Worm (Caenorhabditis elegans): Measurements from ENCODE around the gene mboa-6.

mboa-6 gene

ce11 chrIII:1982597-1983244 lies 21.0 kb upstream of the mboa-6 start, which contains the start of gene srd-66:
TSS of gene srd-66 (minus strand) at chrIII:1982647.
- TF ChIP-seq aly-2 (tag; optimal IDR thresholded peaks at IDR 0.05) (no peak), blmp-1 (tag; optimal IDR thresholded peaks at IDR 0.05; ENCODE audit: insufficient read depth) (no peak), ztf-11 (tag; optimal IDR thresholded peaks at IDR 0.05) (no peak), unc-62 (GFP tag; optimal IDR thresholded peaks at IDR 0.05) (no peak), nhr-11 (tag; optimal IDR thresholded peaks at IDR 0.05) (no peak), snpc-4 (tag; optimal IDR thresholded peaks at IDR 0.05) (no peak), dmd-4 (tag; optimal IDR thresholded peaks at IDR 0.05) (no peak), sma-3 (GFP tag; optimal IDR thresholded peaks at IDR 0.05) (no peak), crh-2 (tag; optimal IDR thresholded peaks at IDR 0.05) (no peak), gmeb-1 (tag; optimal IDR thresholded peaks at IDR 0.05) (no peak), nhr-237 (tag; optimal IDR thresholded peaks at IDR 0.05) (no peak), skn-1 (tag; optimal IDR thresholded peaks at IDR 0.05) (no peak), lin-13 (GFP tag; optimal IDR thresholded peaks at IDR 0.05) (no peak), egl-27 (tag; optimal IDR thresholded peaks at IDR 0.05) (no peak), Y55F3AM.14 (GFP tag; optimal IDR thresholded peaks at IDR 0.05) (no peak), nhr-25 (tag; optimal IDR thresholded peaks at IDR 0.05) (no peak), sem-4 (tag; optimal IDR thresholded peaks at IDR 0.05) (no peak), lin-11 (tag; optimal IDR thresholded peaks at IDR 0.05) (no peak)

- no peak for TF ChIP-seq nhr-6 (tag; optimal IDR thresholded peaks at IDR 0.05)
- TF ChIP-seq unc-62 (GFP tag; optimal IDR thresholded peaks at IDR 0.05) = no peak
- no peak for TF ChIP-seq mbf-1 (tag; optimal IDR thresholded peaks at IDR 0.05)
- TF ChIP-seq mdl-1 (tag; optimal IDR thresholded peaks at IDR 0.05) = no peak
- TF ChIP-seq nhr-25 (tag; optimal IDR thresholded peaks at IDR 0.05) = no peak
- no peak for TF ChIP-seq nhr-21 (tag; optimal IDR thresholded peaks at IDR 0.05)
These were observed 19.7 kb upstream of the mboa-6 start for ce11 chrIII:1981467-1981866.

ce11 chrIII:1977424-1977823 lies 15.7 kb upstream of the mboa-6 start:
- TF ChIP-seq lin-39 (tag; optimal IDR thresholded peaks at IDR 0.05) (no peak), C34F6.9 (tag; optimal IDR thresholded peaks at IDR 0.05) (no peak), blmp-1 (tag; optimal IDR thresholded peaks at IDR 0.05; ENCODE audit: insufficient read depth) (no peak)

- TF ChIP-seq lin-39 (tag; optimal IDR thresholded peaks at IDR 0.05) (no peak), aly-2 (tag; optimal IDR thresholded peaks at IDR 0.05) (no peak), lin-13 (GFP tag; optimal IDR thresholded peaks at IDR 0.05) (no peak), nhr-129 (tag; optimal IDR thresholded peaks at IDR 0.05) (no peak), unc-62 (GFP tag; optimal IDR thresholded peaks at IDR 0.05) (no peak), ztf-4 (tag; optimal IDR thresholded peaks at IDR 0.05) (no peak), lin-11 (tag; optimal IDR thresholded peaks at IDR 0.05) (no peak), sma-3 (GFP tag; optimal IDR thresholded peaks at IDR 0.05) (no peak)
These were observed 14.9 kb upstream of the mboa-6 start, which contains the start of gene R155.3 for ce11 chrIII:1976642-1977041. TSS of gene R155.3 (minus strand) at chrIII:1976742.

- TF ChIP-seq sma-9 (GFP tag; optimal IDR thresholded peaks at IDR 0.05) = no peak
- TF ChIP-seq sma-9 (tag; optimal IDR thresholded peaks at IDR 0.05) = no peak
- TF ChIP-seq unc-39 (tag; optimal IDR thresholded peaks at IDR 0.05) = no peak
- no peak for TF ChIP-seq egl-27 (tag; optimal IDR thresholded peaks at IDR 0.05)
- no peak for TF ChIP-seq aly-2 (tag; optimal IDR thresholded peaks at IDR 0.05)
- no peak for TF ChIP-seq nhr-6 (tag; optimal IDR thresholded peaks at IDR 0.05)
- TF ChIP-seq elt-3 (tag; optimal IDR thresholded peaks at IDR 0.05) = no peak
- TF ChIP-seq ceh-16 (tag; optimal IDR thresholded peaks at IDR 0.05) = no peak
These were observed 14.2 kb upstream of the mboa-6 start for ce11 chrIII:1975992-1976391.

- TF ChIP-seq nhr-129 (tag; optimal IDR thresholded peaks at IDR 0.05) = no peak
- TF ChIP-seq nhr-21 (tag; optimal IDR thresholded peaks at IDR 0.05) = no peak
- TF ChIP-seq Y55F3AM.14 (GFP tag; optimal IDR thresholded peaks at IDR 0.05) = no peak
- no peak for TF ChIP-seq dmd-4 (tag; optimal IDR thresholded peaks at IDR 0.05)
- no peak for TF ChIP-seq ztf-4 (tag; optimal IDR thresholded peaks at IDR 0.05)
- TF ChIP-seq gmeb-1 (tag; optimal IDR thresholded peaks at IDR 0.05) = no peak
- no peak for TF ChIP-seq C34F6.9 (tag; optimal IDR thresholded peaks at IDR 0.05)
- TF ChIP-seq nhr-237 (tag; optimal IDR thresholded peaks at IDR 0.05) = no peak
- TF ChIP-seq mdl-1 (tag; optimal IDR thresholded peaks at IDR 0.05) = no peak
- no peak for TF ChIP-seq ama-1 (optimal IDR thresholded peaks at IDR 0.05)
These were observed 8.7 kb upstream of the mboa-6 start, which contains the start of gene R155.5 for ce11 chrIII:1970433-1970832. TSS of gene R155.5 (minus strand) at chrIII:1970533.
